Worm (Caenorhabditis elegans) whole organism, late embryonic: ENCODE measurements around the gene B0395.3.

Experiments
- F13H6.1 ChIP-seq: sonication (generic microtip); optimal IDR thresholded peaks from 2 replicates; lab custom pipeline; 2016; ENCODE audit warnings: missing genetic modification characterization, missing compliant biosample characterization
- K02D7.2 ChIP-seq: sonication (generic microtip); optimal IDR thresholded peaks from 2 replicates; lab custom pipeline; 2017; ENCODE audit warnings: mild to moderate bottlenecking, missing genetic modification characterization, missing compliant biosample characterization
- K09A11.1 ChIP-seq: sonication (generic microtip); optimal IDR thresholded peaks from 2 replicates; lab custom pipeline; 2017; ENCODE audit warnings: antibody characterized with exemption, mild to moderate bottlenecking, missing genetic modification characterization, missing compliant biosample characterization; ENCODE audit not compliant: insufficient read depth
- Y22D7AL.16 ChIP-seq: sonication (generic microtip); optimal IDR thresholded peaks from 2 replicates; lab custom pipeline; 2016; ENCODE audit warnings: missing genetic modification characterization, missing compliant biosample characterization
- ahr-1 ChIP-seq: sonication (generic microtip); optimal IDR thresholded peaks from 2 replicates; lab custom pipeline; 2016; ENCODE audit warnings: missing genetic modification characterization, missing compliant biosample characterization
- ama-1 ChIP-seq: fragments of 150-350 bp; optimal IDR thresholded peaks from 2 replicates; lab custom pipeline; 2014
- ceh-14 ChIP-seq: sonication (generic microtip); optimal IDR thresholded peaks from 2 replicates; lab custom pipeline; 2016; ENCODE audit warnings: missing genotype, missing genetic modification characterization, missing compliant biosample characterization
- ceh-2 ChIP-seq: sonication (generic microtip); optimal IDR thresholded peaks from 2 replicates; lab custom pipeline; 2016; ENCODE audit warnings: missing genotype, missing genetic modification characterization, missing compliant biosample characterization
- ceh-22 ChIP-seq: sonication (generic microtip); optimal IDR thresholded peaks from 2 replicates; lab custom pipeline; 2017; ENCODE audit warnings: missing biosample characterization, missing genetic modification characterization
- ceh-24 ChIP-seq: sonication (generic microtip); optimal IDR thresholded peaks from 2 replicates; lab custom pipeline; 2016; ENCODE audit warnings: mild to moderate bottlenecking, missing genetic modification characterization, missing compliant biosample characterization
- che-1 ChIP-seq: sonication (generic microtip); optimal IDR thresholded peaks from 2 replicates; lab custom pipeline; 2016; ENCODE audit warnings: mild to moderate bottlenecking, missing genetic modification characterization, missing compliant biosample characterization
- dve-1 ChIP-seq: sonication (generic microtip); optimal IDR thresholded peaks from 2 replicates; lab custom pipeline; 2017; ENCODE audit warnings: antibody characterized with exemption, mild to moderate bottlenecking, missing genetic modification characterization, missing compliant biosample characterization
- elt-2 ChIP-seq: sonication (generic microtip); optimal IDR thresholded peaks from 2 replicates; lab custom pipeline; 2016; ENCODE audit warnings: missing genetic modification reagents, missing genetic modification characterization, missing compliant biosample characterization
- ets-4 ChIP-seq: sonication (generic microtip); optimal IDR thresholded peaks from 2 replicates; lab custom pipeline; 2016; ENCODE audit warnings: missing genetic modification characterization, missing compliant biosample characterization
- eyg-1 ChIP-seq: sonication (generic microtip); optimal IDR thresholded peaks from 2 replicates; lab custom pipeline; 2016; ENCODE audit warnings: missing genotype, missing genetic modification characterization, missing compliant biosample characterization
- fax-1 ChIP-seq: sonication (generic microtip); optimal IDR thresholded peaks from 2 replicates; lab custom pipeline; 2016; ENCODE audit warnings: missing genotype, missing genetic modification characterization, missing compliant biosample characterization
- fkh-10 ChIP-seq: fragments of 150-350 bp; optimal IDR thresholded peaks from 2 replicates; lab custom pipeline; 2014; ENCODE audit warnings: missing biosample characterization, missing genetic modification reagents, missing genetic modification characterization
- fkh-6 ChIP-seq: sonication (generic microtip); optimal IDR thresholded peaks from 2 replicates; lab custom pipeline; 2016; ENCODE audit warnings: missing genetic modification characterization, missing compliant biosample characterization
- hlh-13 ChIP-seq: fragments of 200-800 bp; sonication (Bioruptor generic); optimal IDR thresholded peaks from 2 replicates; lab custom pipeline; 2018; ENCODE audit warnings: mild to moderate bottlenecking, missing genetic modification characterization, missing compliant biosample characterization
- lim-6 ChIP-seq: sonication (generic microtip); optimal IDR thresholded peaks from 2 replicates; lab custom pipeline; 2016; ENCODE audit warnings: missing genetic modification characterization, missing compliant biosample characterization
- nhr-232 ChIP-seq: sonication (generic microtip); optimal IDR thresholded peaks from 2 replicates; lab custom pipeline; 2016; ENCODE audit warnings: missing genetic modification characterization, missing compliant biosample characterization
- npax-4 ChIP-seq: sonication (generic microtip); optimal IDR thresholded peaks from 2 replicates; lab custom pipeline; 2016; ENCODE audit warnings: missing genetic modification characterization, missing compliant biosample characterization
- pag-3 ChIP-seq: sonication (generic microtip); optimal IDR thresholded peaks from 2 replicates; lab custom pipeline; 2016; ENCODE audit warnings: missing compliant biosample characterization, missing genetic modification characterization, borderline replicate concordance
- pat-9 ChIP-seq: fragments of 200-800 bp; sonication (Bioruptor generic); optimal IDR thresholded peaks from 2 replicates; lab custom pipeline; 2018; ENCODE audit warnings: mild to moderate bottlenecking, missing genetic modification characterization, moderate library complexity, missing compliant biosample characterization
- pax-1 ChIP-seq: fragments of 150-350 bp; optimal IDR thresholded peaks from 2 replicates; lab custom pipeline; 2014; ENCODE audit warnings: missing biosample characterization, missing genetic modification characterization
- pros-1 ChIP-seq: fragments of 150-350 bp; optimal IDR thresholded peaks from 2 replicates; lab custom pipeline; 2014; ENCODE audit warnings: missing biosample characterization, missing genetic modification reagents, missing genetic modification characterization
- ref-2 ChIP-seq: sonication (generic microtip); optimal IDR thresholded peaks from 2 replicates; lab custom pipeline; 2016; ENCODE audit warnings: missing genetic modification characterization, missing compliant biosample characterization
- rnt-1 ChIP-seq: sonication (generic microtip); optimal IDR thresholded peaks from 2 replicates; lab custom pipeline; 2016; ENCODE audit warnings: missing genetic modification characterization, missing compliant biosample characterization
- sdc-2 ChIP-seq: sonication (generic microtip); optimal IDR thresholded peaks from 2 replicates; lab custom pipeline; 2016; ENCODE audit warnings: missing genotype, missing genetic modification characterization, missing compliant biosample characterization
- syd-9 ChIP-seq: sonication (generic microtip); optimal IDR thresholded peaks from 2 replicates; lab custom pipeline; 2016; ENCODE audit warnings: mild to moderate bottlenecking, missing genetic modification characterization, moderate library complexity, missing compliant biosample characterization
- tbx-2 ChIP-seq: sonication (generic microtip); optimal IDR thresholded peaks from 2 replicates; lab custom pipeline; 2016; ENCODE audit warnings: missing genetic modification characterization, missing compliant biosample characterization
- tbx-7 ChIP-seq: sonication (generic microtip); optimal IDR thresholded peaks from 2 replicates; lab custom pipeline; 2016; ENCODE audit warnings: missing genotype, missing genetic modification characterization, missing compliant biosample characterization
- unc-3 ChIP-seq, 2 experiments: fragments of 200-800 bp in 1 of 2; sonication (Bioruptor generic) in 1 of 2; sonication (generic microtip) in 1 of 2; conservative IDR thresholded peaks in 1 of 2; optimal IDR thresholded peaks in 1 of 2; 2 replicates each; pipeline versions ENCODE4 v1.3.6 to Lab custom; 2016 to 2022; ENCODE audit warnings: missing compliant biosample characterization in 2 of 2, missing genetic modification characterization in 2 of 2, missing genetic modification reagents in 1 of 2
- unc-42 ChIP-seq: sonication (generic microtip); optimal IDR thresholded peaks from 2 replicates; lab custom pipeline; 2016; ENCODE audit warnings: missing genotype, missing genetic modification characterization, missing compliant biosample characterization
- unc-86 ChIP-seq: sonication (generic microtip); optimal IDR thresholded peaks from 2 replicates; lab custom pipeline; 2016; ENCODE audit warnings: missing genetic modification characterization, missing compliant biosample characterization

The B0395.3 gene

DNA sequence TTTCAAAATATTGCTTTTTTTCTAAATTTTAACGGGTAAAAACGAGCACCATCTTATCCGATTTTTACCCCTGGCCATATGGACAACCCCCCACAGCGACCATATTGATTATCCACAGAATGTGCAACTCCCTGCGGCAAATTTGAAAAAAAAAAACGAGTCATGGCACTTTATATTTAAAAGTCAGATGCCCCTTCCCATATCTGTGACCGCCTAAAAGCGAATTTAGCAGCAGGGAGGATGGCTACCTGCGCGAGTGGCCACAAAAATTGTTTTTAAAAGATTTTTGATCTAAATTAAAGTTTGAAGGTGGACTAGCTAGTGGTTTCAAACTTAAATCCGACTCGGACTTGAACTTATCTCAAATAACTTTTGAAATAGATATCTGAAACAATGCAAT lies 16.3 kb upstream of the B0395.3 start (continued):
- TF ChIP-seq unc-86 (peak; percentile 28), ceh-2 (peak; percentile 17), K09A11.1 (tag; lab: Kevin White, UChicago) (peak; percentile 53), unc-3 (GFP tag; conservative IDR thresholded peaks at IDR 0.05; lab: Robert Waterston, UW) (peak; percentile 37; the same call in 1 of the 2 replicates), unc-3 (tag; optimal IDR thresholded peaks at IDR 0.05; lab: Kevin White, UChicago) (peak; percentile 8), tbx-2 (tag; lab: Kevin White, UChicago) (peak; percentile 78), elt-2 (tag; lab: Kevin White, UChicago) (peak; percentile 40), fax-1 (tag; lab: Kevin White, UChicago) (no peak), fkh-10 (peak; percentile 35), pros-1 (tag; lab: Kevin White, UChicago) (peak; percentile 35)

DNA sequence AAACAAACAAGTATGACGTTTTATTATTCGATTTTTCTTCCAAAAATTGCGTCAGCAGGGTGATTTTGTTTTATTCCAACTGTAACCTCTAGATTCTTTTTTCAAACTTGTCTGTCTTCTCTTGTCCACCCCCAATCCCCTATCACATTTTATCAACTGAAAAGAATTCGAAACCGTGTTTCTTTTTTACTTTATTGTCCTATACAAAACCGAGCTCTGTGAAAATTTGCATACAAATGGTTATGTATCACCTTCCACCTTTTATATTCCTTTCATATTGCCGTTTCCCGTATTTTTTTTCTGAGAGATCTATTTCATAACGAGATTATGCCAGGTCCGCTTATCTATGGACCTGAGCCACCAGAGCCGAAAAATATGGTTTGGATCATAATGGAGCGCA lies 15.2 kb upstream of the B0395.3 start, which contains the start of gene T27A8.7:
Gene T27A8.7 (plus strand): TSS at position 301 of the 400 bp plus-strand sequence.
- TF ChIP-seq lim-6 (tag; lab: Kevin White, UChicago) (no peak), fkh-10 (no peak), hlh-13 (GFP tag; lab: Kevin White, UChicago) (no peak), K02D7.2 (tag; lab: Kevin White, UChicago) (no peak), ama-1 (lab: Kevin White, UChicago) (no peak), nhr-232 (tag; lab: Kevin White, UChicago) (no peak)

DNA sequence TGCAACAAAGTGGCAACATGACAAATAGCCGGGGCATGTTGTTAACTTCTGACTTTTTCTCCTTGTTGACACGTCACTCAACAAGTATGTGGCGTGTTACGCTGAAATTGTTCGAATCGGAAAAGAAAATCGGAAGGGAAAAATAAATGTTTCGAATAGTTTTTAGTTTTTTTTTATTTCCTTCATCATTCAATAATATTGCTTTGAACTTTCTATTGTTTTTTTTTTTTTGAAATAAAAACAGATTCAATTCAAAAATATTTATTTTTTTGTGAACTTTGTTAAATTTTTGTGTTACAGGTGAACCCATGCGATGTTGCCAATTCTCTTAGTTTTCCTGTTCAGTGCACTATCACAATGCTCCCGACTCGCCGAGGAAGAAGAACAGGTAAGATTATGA lies 9.5 kb upstream of the B0395.3 start, which contains the start of gene cpd-2:
Gene cpd-2 (plus strand): TSS at position 301 of the 400 bp plus-strand sequence.
- no peak for TF ChIP-seq npax-4 (tag; lab: Kevin White, UChicago)

DNA sequence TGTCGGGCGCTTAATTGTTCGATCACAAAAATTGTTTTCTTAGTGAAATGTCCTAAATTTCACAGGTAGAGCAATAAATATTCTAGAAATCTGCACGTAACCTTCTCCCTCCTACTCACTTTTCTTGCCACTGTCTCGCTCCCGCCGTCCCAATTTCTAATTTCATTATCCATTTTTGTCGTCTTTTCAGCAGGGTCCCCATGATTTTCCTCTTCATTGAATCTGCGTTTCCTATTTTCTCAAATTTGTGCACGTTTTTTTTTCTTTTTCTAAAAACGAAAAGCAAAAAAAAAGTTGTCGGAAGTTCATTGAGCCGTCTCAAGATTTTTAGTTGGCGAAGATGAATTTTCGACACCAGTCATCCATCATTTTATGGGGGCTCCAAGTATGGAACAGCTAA lies 6.3 kb upstream of the B0395.3 start:
- TF ChIP-seq ref-2 (tag; lab: Kevin White, UChicago) (no peak), unc-86 (no peak), ceh-22 (tag; lab: Kevin White, UChicago) (no peak), F13H6.1 (no peak), che-1 (tag; lab: Kevin White, UChicago) (no peak), unc-3 (GFP tag; conservative IDR thresholded peaks at IDR 0.05; lab: Robert Waterston, UW) (no peak), unc-3 (tag; optimal IDR thresholded peaks at IDR 0.05; lab: Kevin White, UChicago) (no peak), fkh-6 (no peak), Y22D7AL.16 (tag; lab: Kevin White, UChicago) (no peak), ceh-24 (tag; lab: Kevin White, UChicago) (no peak), rnt-1 (tag; lab: Kevin White, UChicago) (no peak), dve-1 (tag; lab: Kevin White, UChicago) (no peak), unc-42 (tag; lab: Kevin White, UChicago) (no peak), eyg-1 (no peak)

DNA sequence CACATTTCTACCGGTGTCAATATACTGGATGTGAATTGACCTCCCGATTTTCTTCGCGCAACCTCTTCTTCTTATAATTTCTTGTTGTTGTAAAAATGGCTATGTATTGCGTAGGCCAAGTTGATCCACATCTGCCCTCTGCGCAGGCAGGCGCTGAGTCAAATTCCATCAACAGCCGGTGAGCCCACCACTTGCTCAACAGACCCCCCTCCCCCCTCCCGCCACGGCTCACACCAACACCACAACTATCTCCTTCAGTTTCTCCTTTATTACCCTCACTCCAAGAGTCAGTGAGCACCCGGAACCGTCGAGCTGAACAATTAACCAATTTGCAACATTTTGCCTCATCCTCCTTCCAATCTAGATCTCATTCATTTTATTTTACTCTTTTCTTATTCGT lies 4.3 kb upstream of the B0395.3 start:
- TF ChIP-seq ets-4 (tag; lab: Kevin White, UChicago), result no peak
- peak; percentile 24 for TF ChIP-seq unc-42 (tag; lab: Kevin White, UChicago)
- no peak for TF ChIP-seq pax-1 (tag; lab: Kevin White, UChicago)
- TF ChIP-seq elt-2 (tag; lab: Kevin White, UChicago), result no peak
- TF ChIP-seq ref-2 (tag; lab: Kevin White, UChicago), result no peak
- no peak for TF ChIP-seq syd-9 (tag; lab: Kevin White, UChicago)
- TF ChIP-seq ceh-14 (tag; lab: Kevin White, UChicago), result no peak
- no peak for TF ChIP-seq fkh-6

DNA sequence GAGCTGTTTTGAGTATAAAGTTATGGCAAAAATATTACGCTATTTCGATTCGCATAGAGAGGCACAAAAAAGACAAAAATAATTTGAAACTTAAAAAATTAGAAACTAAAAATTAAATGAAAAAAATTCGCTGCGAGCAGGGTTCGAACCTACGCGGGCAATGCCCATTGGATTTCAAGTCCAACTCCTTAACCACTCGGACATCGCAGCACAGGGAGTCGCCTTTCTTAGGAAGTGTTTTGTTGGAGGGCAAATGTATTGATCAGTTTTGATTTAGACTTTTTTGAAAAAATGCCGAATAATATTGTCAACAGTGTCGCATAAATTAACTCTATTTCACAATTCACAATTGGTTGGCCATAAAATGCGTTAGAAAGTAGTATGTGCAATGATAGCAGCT lies 2.4 kb upstream of the B0395.3 start:
- TF ChIP-seq K02D7.2 (tag; lab: Kevin White, UChicago), result no peak

DNA sequence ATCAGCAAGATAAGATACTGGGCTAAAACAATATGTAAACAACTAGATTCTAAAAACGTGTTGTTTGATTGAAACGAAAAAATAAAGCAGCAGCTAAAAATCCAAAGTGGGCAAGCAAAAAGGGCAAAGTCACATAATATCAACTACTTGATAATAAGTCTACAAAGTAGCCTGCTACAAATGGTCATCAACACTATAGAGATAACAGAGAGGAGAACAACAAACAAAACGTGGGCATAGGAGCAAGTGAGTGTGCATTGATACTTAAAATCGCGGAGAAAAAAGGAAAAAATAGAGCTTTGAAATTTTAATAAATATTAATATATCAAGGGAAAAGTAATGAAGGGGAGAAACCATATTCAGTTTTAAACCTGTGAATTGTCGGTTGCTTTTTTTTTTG lies 1.8 kb upstream of the B0395.3 start:
- TF ChIP-seq unc-86, result no peak
- peak; percentile 6 for TF ChIP-seq elt-2 (tag; lab: Kevin White, UChicago)
- TF ChIP-seq pat-9 (tag; lab: Kevin White, UChicago), result no peak
- TF ChIP-seq nhr-232 (tag; lab: Kevin White, UChicago), result no peak
- TF ChIP-seq sdc-2 (tag; lab: Kevin White, UChicago), result no peak
- no peak for TF ChIP-seq pag-3 (tag; lab: Kevin White, UChicago)
- TF ChIP-seq tbx-7, result no peak
- no peak for TF ChIP-seq ahr-1 (tag; lab: Kevin White, UChicago)
- TF ChIP-seq, all 69 proteins: peak for 1
